Comparison of ENCODE assay signal across 1 fruit fly cellular context in the genomic region with DNA sequence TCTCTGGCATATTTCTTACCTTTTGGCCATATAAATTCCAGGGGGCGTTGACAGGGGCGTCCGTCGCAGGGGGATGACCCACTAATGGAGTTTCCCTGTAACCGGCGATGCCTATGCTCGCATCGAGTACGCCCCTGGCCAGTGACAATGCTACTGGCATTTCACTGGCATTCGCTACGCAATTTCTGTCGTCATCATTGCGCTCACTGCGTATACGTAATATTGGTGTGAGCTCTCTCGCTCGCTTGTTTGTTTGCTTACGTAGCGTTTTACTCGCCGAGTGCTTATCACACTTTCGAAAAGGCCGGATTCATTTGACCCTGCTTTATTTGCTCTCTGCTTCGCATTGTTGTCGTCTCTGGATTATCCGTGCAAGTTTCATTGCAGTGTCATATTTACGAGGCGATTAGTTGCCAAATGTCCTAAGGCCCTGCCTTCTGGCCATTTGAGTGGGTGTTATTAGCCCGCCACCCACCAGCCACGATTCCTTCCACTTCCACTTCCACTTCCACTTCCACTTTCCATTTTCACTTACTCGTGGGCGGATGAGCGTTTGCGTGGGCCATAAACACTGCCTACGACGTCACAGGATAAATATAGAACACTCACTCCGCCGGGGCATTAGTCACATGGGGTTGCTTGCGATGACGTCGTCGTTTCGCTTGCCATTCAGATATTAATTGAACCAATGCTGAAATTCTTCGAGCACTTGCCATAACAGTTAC.
TF ChIP-seq lines count a peak whose summit lies in the region.

No protein-coding gene starts in this region.

TF ChIP-seq in whole organism, embryonic, 481 proteins besides CTCF, POLR2A, EP300 and RAD21 (continued from another document and continues in another):
- TF ChIP-seq MTF-1 (GFP tag; optimal IDR thresholded peaks at IDR 0.05; lab: Kevin White, UChicago; ENCODE audit: borderline replicate concordance) (no peak), grn (GFP tag; optimal IDR thresholded peaks at IDR 0.05; lab: Kevin White, UChicago) (no peak), CG8281 (tag; optimal IDR thresholded peaks at IDR 0.05; lab: Kevin White, UChicago) (peak; percentile 13), CG13296 (GFP tag; optimal IDR thresholded peaks at IDR 0.05; lab: Kevin White, UChicago) (no peak), CG17359 (tag; optimal IDR thresholded peaks at IDR 0.05; lab: Kevin White, UChicago) (peak; percentile 33), lab (GFP tag; optimal IDR thresholded peaks at IDR 0.05; lab: Kevin White, UChicago) (peak; percentile 82), CG6791 (GFP tag; IDR thresholded peaks at IDR 0.05; lab: Robert Waterston, UW; ENCODE audit: partially characterized antibody) (no peak), CG18262 (tag; optimal IDR thresholded peaks at IDR 0.05; lab: Kevin White, UChicago) (no peak), CG4424 (GFP tag; optimal IDR thresholded peaks at IDR 0.05; lab: Kevin White, UChicago) (no peak), Camta (GFP tag; optimal IDR thresholded peaks at IDR 0.05; lab: Kevin White, UChicago) (no peak), NC2β (GFP tag; optimal IDR thresholded peaks at IDR 0.05; lab: Kevin White, UChicago) (no peak), CG3163 (GFP tag; optimal IDR thresholded peaks at IDR 0.05; lab: Kevin White, UChicago) (no peak), seq (GFP tag; IDR thresholded peaks at IDR 0.05; lab: Robert Waterston, UW) (no peak), Vsx1 (GFP tag; optimal IDR thresholded peaks at IDR 0.05; lab: Kevin White, UChicago) (no peak), gro (GFP tag; optimal IDR thresholded peaks at IDR 0.05; lab: Kevin White, UChicago) (no peak), sens-2 (GFP tag; IDR thresholded peaks at IDR 0.05; lab: Robert Waterston, UW) (no peak), ash1 (GFP tag; optimal IDR thresholded peaks at IDR 0.05; lab: Kevin White, UChicago) (peak; percentile 66), vfl (GFP tag; optimal IDR thresholded peaks at IDR 0.05; lab: Kevin White, UChicago) (peak; percentile 52), CG14965 (GFP tag; optimal IDR thresholded peaks at IDR 0.05; lab: Kevin White, UChicago; ENCODE audit: borderline replicate concordance) (no peak), CG14710 (tag; optimal IDR thresholded peaks at IDR 0.05; lab: Kevin White, UChicago) (no peak), Hmr (GFP tag; optimal IDR thresholded peaks at IDR 0.05; lab: Kevin White, UChicago) (peak; percentile 72), shn (GFP tag; optimal IDR thresholded peaks at IDR 0.05; lab: Kevin White, UChicago) (peak; percentile 23), CG15696 (tag; optimal IDR thresholded peaks at IDR 0.05; lab: Kevin White, UChicago) (no peak), CHES-1-like (GFP tag; optimal IDR thresholded peaks at IDR 0.05; lab: Kevin White, UChicago) (peak; percentile 60), CG13624 (GFP tag; optimal IDR thresholded peaks at IDR 0.05; lab: Kevin White, UChicago) (peak; percentile 72), CG6765 (GFP tag; optimal IDR thresholded peaks at IDR 0.05; lab: Kevin White, UChicago) (no peak), Dip3 (GFP tag; optimal IDR thresholded peaks at IDR 0.05; lab: Kevin White, UChicago) (peak; percentile 47), Poxn (GFP tag; IDR thresholded peaks at IDR 0.05; lab: Robert Waterston, UW) (no peak), Hr51 (GFP tag; optimal IDR thresholded peaks at IDR 0.05; lab: Kevin White, UChicago) (peak; percentile 22 to 23), dmrt99B (tag; optimal IDR thresholded peaks at IDR 0.05; lab: Kevin White, UChicago) (peak; percentile 62), CG2889 (GFP tag; IDR thresholded peaks at IDR 0.05; lab: Robert Waterston, UW) (peak; percentile 55; the same call in 1 of the 3 replicates), CG17328 (GFP tag; IDR thresholded peaks at IDR 0.05; lab: Robert Waterston, UW) (peak; percentile 62), kah (GFP tag; optimal IDR thresholded peaks at IDR 0.05; lab: Kevin White, UChicago) (no peak), CG33213 (GFP tag; optimal IDR thresholded peaks at IDR 0.05; lab: Kevin White, UChicago) (no peak), CG32767 (GFP tag; IDR thresholded peaks at IDR 0.05; lab: Robert Waterston, UW) (0 out of 2 replicates have a peak, but pooled peaks have one; percentile 22), toy (GFP tag; IDR thresholded peaks at IDR 0.05; lab: Robert Waterston, UW) (peak; percentile 49; the same call in 1 of the 2 replicates), tap (tag; optimal IDR thresholded peaks at IDR 0.05; lab: Kevin White, UChicago) (no peak), CG12942 (GFP tag; optimal IDR thresholded peaks at IDR 0.05; lab: Kevin White, UChicago) (peak; percentile 21), GATAe (GFP tag; conservative IDR thresholded peaks at IDR 0.05; lab: Robert Waterston, UW) (no peak), Dp (GFP tag; optimal IDR thresholded peaks at IDR 0.05; lab: Kevin White, UChicago) (no peak), CG1603 (tag; optimal IDR thresholded peaks at IDR 0.05; lab: Kevin White, UChicago) (peak; percentile 55), D19A (tag; optimal IDR thresholded peaks at IDR 0.05; lab: Kevin White, UChicago) (peak; percentile 15), Ptx1 (GFP tag; IDR thresholded peaks at IDR 0.05; lab: Robert Waterston, UW) (0 out of 2 replicates have a peak, but pooled peaks have one; percentile 37), CG16863 (GFP tag; optimal IDR thresholded peaks at IDR 0.05; lab: Kevin White, UChicago) (peak; percentile 19), disco-r (GFP tag; optimal IDR thresholded peaks at IDR 0.05; lab: Kevin White, UChicago) (no peak), B-H2 (GFP tag; optimal IDR thresholded peaks at IDR 0.05; lab: Kevin White, UChicago) (peak; percentile 85), ATbp (GFP tag; optimal IDR thresholded peaks at IDR 0.05; lab: Kevin White, UChicago) (peak; percentile 35), CG17829 (tag; optimal IDR thresholded peaks at IDR 0.05; lab: Kevin White, UChicago) (no peak), sc (optimal IDR thresholded peaks at IDR 0.05; lab: Kevin White, UChicago) (no peak), sc (GFP tag; optimal IDR thresholded peaks at IDR 0.05; lab: Kevin White, UChicago) (no peak), Hr39 (optimal IDR thresholded peaks at IDR 0.05; lab: Kevin White, UChicago) (no peak), Nf-YC (tag; optimal IDR thresholded peaks at IDR 0.05; lab: Kevin White, UChicago) (peak; percentile 28), tgo (GFP tag; IDR thresholded peaks at IDR 0.05; lab: Robert Waterston, UW) (peak; percentile 23; the same call in 1 of the 3 replicates), E2f1 (GFP tag; IDR thresholded peaks at IDR 0.05; lab: Robert Waterston, UW) (0 out of 2 replicates have a peak, but pooled peaks have one; percentile 6), CG14667 (GFP tag; IDR thresholded peaks at IDR 0.05; lab: Robert Waterston, UW) (0 out of 2 replicates have a peak, but pooled peaks have one; percentile 25), sima (GFP tag; optimal IDR thresholded peaks at IDR 0.05; lab: Kevin White, UChicago) (no peak), Scr (GFP tag; IDR thresholded peaks at IDR 0.05; lab: Robert Waterston, UW; ENCODE audit: partially characterized antibody) (no peak), CG3726 (GFP tag; IDR thresholded peaks at IDR 0.05; lab: Robert Waterston, UW) (no peak), Hand (GFP tag; optimal IDR thresholded peaks at IDR 0.05; lab: Kevin White, UChicago) (no peak), NK7.1 (GFP tag; optimal IDR thresholded peaks at IDR 0.05; lab: Kevin White, UChicago) (no peak), Kr (GFP tag; optimal IDR thresholded peaks at IDR 0.05; lab: Kevin White, UChicago) (no peak), chif (GFP tag; optimal IDR thresholded peaks at IDR 0.05; lab: Kevin White, UChicago) (peak; percentile 10 to 24), sqz (GFP tag; optimal IDR thresholded peaks at IDR 0.05; lab: Kevin White, UChicago) (no peak), Bteb2 (GFP tag; optimal IDR thresholded peaks at IDR 0.05; lab: Kevin White, UChicago) (peak; percentile 40), CG10209 (GFP tag; optimal IDR thresholded peaks at IDR 0.05; lab: Kevin White, UChicago) (peak; percentile 27), CG10274 (GFP tag; optimal IDR thresholded peaks at IDR 0.05; lab: Kevin White, UChicago) (no peak), CG6683 (GFP tag; optimal IDR thresholded peaks at IDR 0.05; lab: Kevin White, UChicago) (no peak), crc (GFP tag; optimal IDR thresholded peaks at IDR 0.05; lab: Kevin White, UChicago) (no peak), YL-1 (GFP tag; optimal IDR thresholded peaks at IDR 0.05; lab: Kevin White, UChicago) (no peak), CG17568 (GFP tag; optimal IDR thresholded peaks at IDR 0.05; lab: Kevin White, UChicago) (no peak), nom (GFP tag; optimal IDR thresholded peaks at IDR 0.05; lab: Kevin White, UChicago) (peak; percentile 12), CG10565 (GFP tag; optimal IDR thresholded peaks at IDR 0.05; lab: Kevin White, UChicago) (no peak), bbx (GFP tag; IDR thresholded peaks at IDR 0.05; lab: Robert Waterston, UW; ENCODE audit: partially characterized antibody) (no peak), CG2712 (tag; optimal IDR thresholded peaks at IDR 0.05; lab: Kevin White, UChicago) (no peak), klu (GFP tag; IDR thresholded peaks at IDR 0.05; lab: Robert Waterston, UW) (0 out of 2 replicates have a peak, but pooled peaks have one; percentile 30), CG13424 (tag; optimal IDR thresholded peaks at IDR 0.05; lab: Kevin White, UChicago) (peak; percentile 58), B-H1 (GFP tag; IDR thresholded peaks at IDR 0.05; lab: Robert Waterston, UW) (peak; percentile 25; the same call in 1 of the 3 replicates), fd64A (GFP tag; optimal IDR thresholded peaks at IDR 0.05; lab: Kevin White, UChicago) (no peak), CG10979 (tag; optimal IDR thresholded peaks at IDR 0.05; lab: Kevin White, UChicago) (peak; percentile 33), Nf-YA (GFP tag; IDR thresholded peaks at IDR 0.05; lab: Robert Waterston, UW) (0 out of 2 replicates have a peak, but pooled peaks have one; percentile 12), CG1233 (GFP tag; optimal IDR thresholded peaks at IDR 0.05; lab: Kevin White, UChicago) (no peak), slbo (GFP tag; IDR thresholded peaks at IDR 0.05; lab: Robert Waterston, UW) (peak; percentile 87), CG7357 (GFP tag; IDR thresholded peaks at IDR 0.05; lab: Robert Waterston, UW) (no peak), CG15514 (GFP tag; optimal IDR thresholded peaks at IDR 0.05; lab: Kevin White, UChicago) (peak; percentile 42), CG7963 (GFP tag; IDR thresholded peaks at IDR 0.05; lab: Robert Waterston, UW; ENCODE audit: partially characterized antibody) (no peak), Ravus (GFP tag; IDR thresholded peaks at IDR 0.05; lab: Robert Waterston, UW) (no peak), aop (GFP tag; IDR thresholded peaks at IDR 0.05; lab: Robert Waterston, UW) (peak; percentile 37; the same call in 1 of the 2 replicates), nau (GFP tag; optimal IDR thresholded peaks at IDR 0.05; lab: Kevin White, UChicago) (no peak), insv (GFP tag; optimal IDR thresholded peaks at IDR 0.05; lab: Kevin White, UChicago) (no peak), CG11504 (tag; optimal IDR thresholded peaks at IDR 0.05; lab: Kevin White, UChicago) (peak; percentile 61), CG12155 (GFP tag; optimal IDR thresholded peaks at IDR 0.05; lab: Kevin White, UChicago) (peak; percentile 61), HLH4C (GFP tag; IDR thresholded peaks at IDR 0.05; lab: Robert Waterston, UW; ENCODE audit: partially characterized antibody) (no peak), p53 (GFP tag; optimal IDR thresholded peaks at IDR 0.05; lab: Kevin White, UChicago) (no peak), grau (tag; optimal IDR thresholded peaks at IDR 0.05; lab: Kevin White, UChicago) (peak; percentile 61), CG17385 (GFP tag; optimal IDR thresholded peaks at IDR 0.05; lab: Kevin White, UChicago) (peak; percentile 39), h (optimal IDR thresholded peaks at IDR 0.05; lab: Kevin White, UChicago) (no peak), ERR (GFP tag; optimal IDR thresholded peaks at IDR 0.05; lab: Kevin White, UChicago) (peak; percentile 55), Hr3 (GFP tag; optimal IDR thresholded peaks at IDR 0.05; lab: Kevin White, UChicago) (peak; percentile 16), Blimp-1 (GFP tag; optimal IDR thresholded peaks at IDR 0.05; lab: Kevin White, UChicago) (no peak), CG11093 (GFP tag; IDR thresholded peaks at IDR 0.05; lab: Robert Waterston, UW) (no peak), nerfin-1 (tag; optimal IDR thresholded peaks at IDR 0.05; lab: Kevin White, UChicago) (no peak), Gug (GFP tag; IDR thresholded peaks at IDR 0.05; lab: Robert Waterston, UW) (peak; percentile 86; the same call in 3 of the 4 replicates), CG7372 (GFP tag; IDR thresholded peaks at IDR 0.05; lab: Robert Waterston, UW) (peak; percentile 88), CG10431 (GFP tag; optimal IDR thresholded peaks at IDR 0.05; lab: Kevin White, UChicago) (no peak), cg (GFP tag; optimal IDR thresholded peaks at IDR 0.05; lab: Kevin White, UChicago) (no peak), CG2678 (tag; optimal IDR thresholded peaks at IDR 0.05; lab: Kevin White, UChicago) (peak; percentile 60), z (GFP tag; IDR thresholded peaks at IDR 0.05; lab: Robert Waterston, UW) (peak; percentile 17; the same call in 1 of the 3 replicates), sr (GFP tag; IDR thresholded peaks at IDR 0.05; lab: Robert Waterston, UW) (peak; percentile 99), bowl (GFP tag; IDR thresholded peaks at IDR 0.05; lab: Robert Waterston, UW) (peak; percentile 40; the same call in 1 of the 2 replicates), CG6175 (GFP tag; IDR thresholded peaks at IDR 0.05; lab: Robert Waterston, UW) (peak; percentile 53; the same call in 2 of the 3 replicates), sna (GFP tag; IDR thresholded peaks at IDR 0.05; lab: Robert Waterston, UW; ENCODE audit: partially characterized antibody) (no peak), ac (GFP tag; optimal IDR thresholded peaks at IDR 0.05; lab: Kevin White, UChicago) (no peak), CG17802 (tag; optimal IDR thresholded peaks at IDR 0.05; lab: Kevin White, UChicago) (no peak), tup (GFP tag; optimal IDR thresholded peaks at IDR 0.05; lab: Kevin White, UChicago) (no peak), CG5180 (GFP tag; optimal IDR thresholded peaks at IDR 0.05; lab: Kevin White, UChicago) (no peak), Doc3 (GFP tag; IDR thresholded peaks at IDR 0.05; lab: Robert Waterston, UW; ENCODE audit: partially characterized antibody) (no peak), CG42726 (GFP tag; IDR thresholded peaks at IDR 0.05; lab: Robert Waterston, UW; ENCODE audit: partially characterized antibody) (no peak), kay (GFP tag; optimal IDR thresholded peaks at IDR 0.05; lab: Kevin White, UChicago) (no peak), lilli (GFP tag; optimal IDR thresholded peaks at IDR 0.05; lab: Kevin White, UChicago) (peak; percentile 74), Nf-YB (GFP tag; optimal IDR thresholded peaks at IDR 0.05; lab: Kevin White, UChicago) (no peak), esg (GFP tag; conservative IDR thresholded peaks at IDR 0.05; lab: Robert Waterston, UW) (peak; percentile 17; the same call in 1 of the 2 replicates)
